Worm (Caenorhabditis elegans) whole organism, young adult: ENCODE results near the gene T05H4.3.

Experiments used
- B0336.3 ChIP-seq: fragments of 200-800 bp; sonication (Bioruptor generic); IDR thresholded peaks from 2 replicates; pipeline ENCODE4 v1.3.6; 2022; ENCODE audit warnings: missing genetic modification characterization, missing compliant biosample characterization
- F33H1.4 ChIP-seq: fragments of 200-800 bp; sonication (Bioruptor generic); IDR thresholded peaks from 2 replicates; pipeline ENCODE4 v1.3.6; 2022; ENCODE audit warnings: missing genetic modification reagents, missing genetic modification characterization, missing compliant biosample characterization
- F49E8.2 ChIP-seq: sonication (generic microtip); optimal IDR thresholded peaks from 3 replicates; lab custom pipeline; 2017; ENCODE audit warnings: missing genetic modification characterization, mild to moderate bottlenecking, missing compliant biosample characterization, antibody characterized with exemption, moderate library complexity; ENCODE audit not compliant: insufficient read depth
- Y79H2A.3 ChIP-seq: fragments of 200-800 bp; sonication (Bioruptor generic); conservative IDR thresholded peaks from 2 replicates; pipeline ENCODE4 v1.3.6; 2022; ENCODE audit warnings: missing genetic modification reagents, missing genetic modification characterization, missing compliant biosample characterization
- attf-3 ChIP-seq: fragments of 200-800 bp; sonication (Bioruptor generic); conservative IDR thresholded peaks from 2 replicates; pipeline ENCODE4 v1.3.6; 2022; ENCODE audit warnings: missing genetic modification reagents, missing genetic modification characterization, missing compliant biosample characterization
- him-1 ChIP-seq: sonication (generic microtip); optimal IDR thresholded peaks from 2 replicates; lab custom pipeline; 2016; ENCODE audit warnings: missing genotype, missing genetic modification reagents, missing genetic modification characterization, missing compliant biosample characterization
- hmg-1.2 ChIP-seq: fragments of 200-800 bp; sonication (Bioruptor generic); IDR thresholded peaks from 2 replicates; pipeline ENCODE4 v1.3.6; 2022; ENCODE audit warnings: missing genetic modification reagents, missing genetic modification characterization, missing compliant biosample characterization
- hsf-1 ChIP-seq: fragments of 200-800 bp; sonication (Bioruptor generic); IDR thresholded peaks from 2 replicates; pipeline ENCODE4 v1.3.6; 2022; ENCODE audit warnings: missing genetic modification reagents, missing genetic modification characterization, missing compliant biosample characterization
- rcor-1 ChIP-seq: fragments of 200-800 bp; sonication (Bioruptor generic); IDR thresholded peaks from 2 replicates; pipeline ENCODE4 v1.3.6; 2022; ENCODE audit warnings: missing genetic modification reagents, missing genetic modification characterization, missing compliant biosample characterization
- sdz-38 ChIP-seq: sonication (generic microtip); optimal IDR thresholded peaks from 2 replicates; lab custom pipeline; 2016; ENCODE audit warnings: missing genotype, missing genetic modification characterization, missing compliant biosample characterization
- zim-3 ChIP-seq: sonication (generic microtip); optimal IDR thresholded peaks from 2 replicates; lab custom pipeline; 2017; ENCODE audit warnings: mild to moderate bottlenecking, missing genetic modification characterization, moderate library complexity, missing compliant biosample characterization

DNA sequence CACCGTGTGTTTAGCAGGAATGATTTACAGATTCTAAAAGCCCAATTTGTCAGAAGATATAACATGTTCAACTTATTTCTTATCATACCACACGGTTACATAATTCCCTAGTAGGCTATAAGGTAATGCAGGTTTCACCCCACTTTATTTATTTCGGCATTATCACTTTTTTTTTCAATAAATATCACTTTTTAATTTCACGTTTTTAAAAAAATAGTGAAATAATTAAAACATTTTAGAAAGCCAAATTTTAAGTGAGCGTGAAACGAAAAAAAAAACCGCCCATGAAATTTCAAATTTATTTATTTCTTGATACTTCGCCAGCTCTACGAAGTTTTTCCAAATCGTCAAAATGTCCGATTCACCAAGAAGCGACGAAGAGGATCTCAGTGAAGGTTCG lies 6.2 kb downstream of the T05H4.3 start, which contains the start of gene fbxa-196:
- TF ChIP-seq B0336.3 (GFP tag; lab: Robert Waterston, UW) = no peak
- TF ChIP-seq Y79H2A.3 (GFP tag; lab: Robert Waterston, UW) = no peak
- TF ChIP-seq him-1 (tag; lab: Kevin White, UChicago) = no peak
- no peak for TF ChIP-seq sdz-38 (tag; lab: Kevin White, UChicago)
- TF ChIP-seq F33H1.4 = no peak
- no peak for TF ChIP-seq attf-3 (GFP tag; lab: Robert Waterston, UW)
- TF ChIP-seq F49E8.2 (tag; lab: Kevin White, UChicago) = no peak
- TF ChIP-seq hmg-1.2 (GFP tag; lab: Robert Waterston, UW) = no peak
- no peak for TF ChIP-seq hsf-1 (GFP tag; lab: Robert Waterston, UW)
- no peak for TF ChIP-seq rcor-1
- no peak for TF ChIP-seq zim-3 (tag; lab: Kevin White, UChicago)
